Worm (Caenorhabditis elegans): ENCODE results near the gene upb-1.

DNA sequence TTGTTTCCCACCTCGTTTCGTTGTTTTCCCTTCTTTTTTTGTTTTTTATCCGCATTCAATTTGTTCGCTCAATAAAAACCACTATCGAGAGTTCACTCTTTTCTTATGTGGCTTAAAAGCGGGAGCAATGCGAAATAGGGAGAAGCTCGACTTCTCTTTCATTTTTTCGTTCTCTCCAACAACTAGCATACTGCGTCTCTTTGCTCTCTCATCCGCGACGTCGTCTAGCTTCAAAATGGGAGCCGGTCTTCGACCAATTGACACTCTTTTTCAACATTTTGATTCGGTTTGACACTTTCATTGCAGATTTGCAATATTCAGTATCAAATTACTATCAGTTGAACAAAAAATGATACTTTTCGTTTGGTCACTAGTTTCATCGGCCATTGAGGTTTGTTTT is 16.0 kb downstream of the upb-1 start, which contains the start of gene bpl-1:
- no peak for TF ChIP-seq peb-1 (tag; optimal IDR thresholded peaks at IDR 0.05)
- no peak for TF ChIP-seq dmd-4 (tag; optimal IDR thresholded peaks at IDR 0.05)
- no peak for TF ChIP-seq ZK546.5 (tag; optimal IDR thresholded peaks at IDR 0.05)
- TF ChIP-seq egl-27 (tag; optimal IDR thresholded peaks at IDR 0.05) = no peak
- TF ChIP-seq nhr-21 (tag; optimal IDR thresholded peaks at IDR 0.05) = no peak
- no peak for TF ChIP-seq F13H6.1 (tag; optimal IDR thresholded peaks at IDR 0.05)
- no peak for TF ChIP-seq lin-11 (tag; optimal IDR thresholded peaks at IDR 0.05)
